Fruit fly (Drosophila melanogaster): ENCODE results near the gene Lcp65Ae.

- TF ChIP-seq CG4318 (GFP tag; optimal IDR thresholded peaks at IDR 0.05) = no peak
- no peak for TF ChIP-seq Lpt (GFP tag; optimal IDR thresholded peaks at IDR 0.05)
- no peak for TF ChIP-seq Met (GFP tag; optimal IDR thresholded peaks at IDR 0.05)
- TF ChIP-seq Sox14 (GFP tag; optimal IDR thresholded peaks at IDR 0.05) = no peak
- TF ChIP-seq OdsH (GFP tag; optimal IDR thresholded peaks at IDR 0.05) = no peak
- TF ChIP-seq Sox15 (GFP tag; optimal IDR thresholded peaks at IDR 0.05) = no peak
- TF ChIP-seq CG11294 (GFP tag; IDR thresholded peaks at IDR 0.05) = no peak
- no peak for TF ChIP-seq Eip75B (GFP tag; optimal IDR thresholded peaks at IDR 0.05)
These were observed 14.6 kb upstream of the Lcp65Ae start, which contains the start of gene Acp65Aa for dm6 chr3L:6152531-6152930.
